Fruit fly (Drosophila melanogaster) whole organism: ENCODE results near the gene shv.

Experiments used
- pan ChIP-seq: fragments of >200 bp; optimal IDR thresholded peaks from 2 replicates; lab custom pipeline; 2017
- psq ChIP-seq: fragments of >200 bp; optimal IDR thresholded peaks from 2 replicates; lab custom pipeline; 2017

- TF ChIP-seq psq = no peak
- TF ChIP-seq pan (lab: Kevin White, UChicago) = no peak
Observed at dm6 chr2L:421119-421821, 31.6 kb upstream of the shv start, which contains the start of the genes CG11885 and CG13692.
